Worm (Caenorhabditis elegans): ENCODE measurements around the gene tps-1.

Gene tps-1

DNA sequence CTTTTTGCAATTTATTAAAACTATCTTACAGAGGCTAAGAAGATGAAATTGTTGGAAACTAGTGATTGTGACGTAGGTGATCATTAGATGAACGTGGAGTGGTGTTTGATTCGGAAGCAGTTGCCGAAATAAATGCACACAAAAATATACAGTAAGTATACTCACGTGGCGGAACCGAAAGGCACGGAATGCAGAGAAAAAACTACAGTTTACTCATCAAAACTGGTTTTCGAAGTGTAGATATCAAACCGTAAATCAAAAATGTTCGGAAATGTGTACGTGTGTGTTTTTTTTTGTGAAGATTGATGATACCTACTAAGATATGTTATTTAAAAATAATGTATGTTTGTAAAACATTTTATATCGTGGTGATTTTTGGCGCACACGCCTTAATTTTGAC lies 47.6 kb downstream of the tps-1 start:
- TF ChIP-seq Y5F2A.4 (GFP tag; optimal IDR thresholded peaks at IDR 0.05) (no peak), nhr-28 (tag; optimal IDR thresholded peaks at IDR 0.05) (peak; percentile 17), daf-16 (GFP tag; optimal IDR thresholded peaks at IDR 0.05) (no peak), daf-16 (tag; optimal IDR thresholded peaks at IDR 0.05) (no peak), ceh-20 (GFP tag; IDR thresholded peaks at IDR 0.05) (peak; percentile 45; the same call in 1 of the 2 replicates), unc-130 (GFP tag; optimal IDR thresholded peaks at IDR 0.05) (no peak), Y105C5A.15 (GFP tag; IDR thresholded peaks at IDR 0.05) (no peak), nhr-25 (tag; optimal IDR thresholded peaks at IDR 0.05; ENCODE audit: borderline replicate concordance, insufficient read depth) (peak; percentile 11)

DNA sequence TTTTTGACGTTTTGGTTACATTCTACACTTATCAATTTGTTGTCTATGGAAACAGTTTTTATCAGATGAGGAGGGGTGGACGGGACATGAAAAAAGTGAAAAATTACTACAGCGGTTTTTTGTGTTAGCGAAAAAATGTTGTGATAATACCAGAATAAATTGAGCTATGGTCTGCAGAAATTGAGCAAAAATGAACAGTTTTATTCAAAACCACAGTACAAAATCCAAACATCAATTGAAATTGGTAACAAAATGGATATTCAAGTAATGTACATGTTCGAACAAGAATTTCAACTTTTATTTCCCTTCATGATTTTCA lies 49.8 kb downstream of the tps-1 start:
- TF ChIP-seq unc-62 (GFP tag; optimal IDR thresholded peaks at IDR 0.05 in 1 of 2) (peak in 1 of 2 experiments; percentile 98), unc-62 (tag; optimal IDR thresholded peaks at IDR 0.05) (no peak), aha-1 (tag) (no peak)

DNA sequence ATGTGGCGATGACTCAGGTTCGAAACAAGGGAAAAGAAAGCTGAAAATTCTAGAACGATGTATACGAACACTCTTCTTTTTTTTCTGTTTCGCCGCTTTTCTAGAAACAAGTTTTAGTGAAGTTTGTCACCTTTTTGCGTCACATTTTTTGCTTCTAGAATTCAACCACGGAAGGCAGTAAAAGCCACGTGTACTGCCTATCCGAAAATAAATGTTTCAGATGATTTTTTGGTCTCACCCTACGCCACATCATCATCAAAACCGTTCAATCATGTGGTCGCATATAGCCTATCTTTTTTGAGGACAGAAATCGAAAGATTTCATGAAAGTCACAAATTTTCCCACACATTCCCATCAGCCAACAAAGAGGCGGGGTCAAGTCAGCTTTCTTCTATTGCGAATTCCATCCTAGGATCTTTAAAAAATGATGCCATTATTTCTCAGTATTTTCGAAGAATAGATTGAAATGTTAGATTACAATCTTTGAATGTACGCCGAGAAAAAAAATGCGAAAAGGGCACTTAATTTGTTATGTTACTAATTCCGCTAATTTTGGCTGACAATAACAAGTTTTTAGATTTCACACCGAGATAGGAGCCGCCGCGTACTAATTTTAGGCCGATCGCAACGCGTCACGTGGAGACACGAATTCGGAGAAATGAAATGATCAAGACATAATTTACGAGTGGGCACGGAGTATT lies 50.3 kb downstream of the tps-1 start:
- TF ChIP-seq madf-5 (GFP tag; IDR thresholded peaks at IDR 0.05), result no peak
- peak; percentile 44 for TF ChIP-seq aha-1 (tag)
- TF ChIP-seq spr-3 (GFP tag; optimal IDR thresholded peaks at IDR 0.05), result no peak
- no peak for TF ChIP-seq rbr-2 (tag; optimal IDR thresholded peaks at IDR 0.05)
- TF ChIP-seq ceh-44 (GFP tag; IDR thresholded peaks at IDR 0.05), result no peak
- 0 out of 2 replicates have a peak, but pooled peaks have one; percentile 10 for TF ChIP-seq ceh-20 (GFP tag; IDR thresholded peaks at IDR 0.05)
- TF ChIP-seq D1046.2 (GFP tag; IDR thresholded peaks at IDR 0.05), result no peak
- peak; percentile 38; the same call in 1 of the 2 replicates for TF ChIP-seq dmd-6 (GFP tag; IDR thresholded peaks at IDR 0.05)
- TF ChIP-seq hlh-11 (tag; optimal IDR thresholded peaks at IDR 0.05), result peak; percentile 41
- 0 out of 2 replicates have a peak, but pooled peaks have one; percentile 12 for TF ChIP-seq tra-1 (GFP tag; IDR thresholded peaks at IDR 0.05)
- TF ChIP-seq Y75B8A.6 (GFP tag; IDR thresholded peaks at IDR 0.05), result no peak
- TF ChIP-seq hlh-30 (tag; optimal IDR thresholded peaks at IDR 0.05; ENCODE audit: insufficient read depth), result peak; percentile 77
- peak; percentile 52 for TF ChIP-seq mxl-3 (GFP tag; optimal IDR thresholded peaks at IDR 0.05)
- no peak for TF ChIP-seq lir-3 (tag; optimal IDR thresholded peaks at IDR 0.05)
- TF ChIP-seq nhr-48 (tag; optimal IDR thresholded peaks at IDR 0.05), result peak; percentile 56
- TF ChIP-seq nhr-28 (tag; optimal IDR thresholded peaks at IDR 0.05), result peak; percentile 41
- TF ChIP-seq mep-1 (tag; optimal IDR thresholded peaks at IDR 0.05), result peak; percentile 9
- TF ChIP-seq tag-97 (GFP tag; IDR thresholded peaks at IDR 0.05), result no peak
- no peak for TF ChIP-seq php-3 (GFP tag; IDR thresholded peaks at IDR 0.05)
- no peak for TF ChIP-seq pqm-1 (tag; optimal IDR thresholded peaks at IDR 0.05)
- peak; percentile 81 for TF ChIP-seq mdt-29 (GFP tag; IDR thresholded peaks at IDR 0.05)
- peak; percentile 4 for TF ChIP-seq dve-1 (tag; optimal IDR thresholded peaks at IDR 0.05; ENCODE audit: insufficient read depth)
- TF ChIP-seq nhr-237 (tag; optimal IDR thresholded peaks at IDR 0.05), result no peak

DNA sequence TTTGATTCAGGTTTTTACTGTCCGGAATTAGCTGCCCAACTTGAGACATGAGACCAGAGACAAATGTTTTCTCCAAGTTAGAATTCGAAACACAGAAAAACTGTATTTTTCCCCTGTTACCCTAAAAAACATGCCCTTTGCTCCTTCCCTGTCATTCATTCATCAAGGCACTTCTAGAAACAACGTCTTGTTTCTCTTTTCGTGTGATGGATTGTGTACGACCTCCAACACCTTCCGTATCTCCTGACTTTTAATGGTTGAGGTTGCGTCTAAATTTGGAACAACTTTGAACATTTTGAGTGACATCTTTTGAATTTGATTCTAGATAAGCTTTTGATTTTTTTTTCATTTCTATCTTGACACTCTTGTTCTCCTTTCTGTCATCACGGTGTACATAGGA lies 51.7 kb downstream of the tps-1 start:
- TF ChIP-seq vab-7 (GFP tag; IDR thresholded peaks at IDR 0.05), result no peak
- TF ChIP-seq hlh-11 (tag; optimal IDR thresholded peaks at IDR 0.05), result peak; percentile 11
- TF ChIP-seq hlh-30 (tag; optimal IDR thresholded peaks at IDR 0.05; ENCODE audit: insufficient read depth), result peak; percentile 41
- TF ChIP-seq unc-62 (GFP tag; optimal IDR thresholded peaks at IDR 0.05 in 1 of 2), result peak in 1 of 2 experiments; percentile 91
- TF ChIP-seq unc-62 (tag; optimal IDR thresholded peaks at IDR 0.05), result no peak
- TF ChIP-seq set-16 (GFP tag; IDR thresholded peaks at IDR 0.05), result no peak
- no peak for TF ChIP-seq arid-1 (GFP tag; conservative IDR thresholded peaks at IDR 0.05)

Measured in whole organism, L4 larva.